Worm (Caenorhabditis elegans) whole organism, midembryonic: ENCODE data around the gene epic-2.

ENCODE experiments used
- T22C8.4 ChIP-seq: fragments of 200-800 bp; sonication (Bioruptor generic); IDR thresholded peaks from 2 replicates; pipeline ENCODE4 v1.3.6; 2022; ENCODE audit warnings: missing genetic modification characterization, missing compliant biosample characterization
- cog-1 ChIP-seq: sonication (generic microtip); optimal IDR thresholded peaks from 2 replicates; lab custom pipeline; 2016; ENCODE audit warnings: missing genetic modification characterization, missing compliant biosample characterization
- flt-1 ChIP-seq: fragments of 200-800 bp; sonication (Bioruptor generic); IDR thresholded peaks from 2 replicates; pipeline ENCODE4 v1.3.6; 2022; ENCODE audit warnings: missing genetic modification characterization, missing compliant biosample characterization
- klf-2 ChIP-seq: fragments of 200-800 bp; sonication (Bioruptor generic); conservative IDR thresholded peaks from 2 replicates; pipeline ENCODE4 v1.3.6; 2022; ENCODE audit warnings: missing genetic modification reagents, missing genetic modification characterization, missing compliant biosample characterization
- med-1 ChIP-seq: sonication (generic microtip); optimal IDR thresholded peaks from 2 replicates; lab custom pipeline; 2017; ENCODE audit warnings: missing genetic modification characterization, mild to moderate bottlenecking, missing compliant biosample characterization, antibody characterized with exemption, missing genetic modification reagents; ENCODE audit not compliant: insufficient read depth
- ref-1 ChIP-seq: fragments of 200-800 bp; sonication (Bioruptor generic); conservative IDR thresholded peaks from 2 replicates; pipeline ENCODE4 v1.3.6; 2022; ENCODE audit warnings: missing genetic modification reagents, missing genetic modification characterization, missing compliant biosample characterization
- tab-1 ChIP-seq: fragments of 200-800 bp; sonication (Bioruptor generic); IDR thresholded peaks from 2 replicates; pipeline ENCODE4 v1.3.6; 2022; ENCODE audit warnings: missing genetic modification characterization, missing compliant biosample characterization
- ztf-23 ChIP-seq: fragments of 200-800 bp; sonication (Bioruptor generic); IDR thresholded peaks from 2 replicates; pipeline ENCODE4 v1.3.6; 2022; ENCODE audit warnings: missing genetic modification reagents, missing genetic modification characterization, missing compliant biosample characterization
- ztf-29 ChIP-seq: fragments of 200-800 bp; sonication (Bioruptor generic); IDR thresholded peaks from 2 replicates; pipeline ENCODE4 v1.3.6; 2022; ENCODE audit warnings: missing genetic modification reagents, missing genetic modification characterization, missing compliant biosample characterization

epic-2 gene

ce11 chrIV:1753481-1753880 lies 32.9 kb downstream of the epic-2 start, which contains the start of gene Y41D4A.3:
TSS of gene Y41D4A.3 (plus strand) at chrIV:1753781.
- TF ChIP-seq klf-2 (GFP tag; lab: Robert Waterston, UW), result no peak
- no peak for TF ChIP-seq flt-1
- TF ChIP-seq tab-1, result no peak
- no peak for TF ChIP-seq ztf-29 (GFP tag; lab: Robert Waterston, UW)
- no peak for TF ChIP-seq T22C8.4 (GFP tag; lab: Robert Waterston, UW)
- TF ChIP-seq cog-1 (tag; lab: Kevin White, UChicago), result no peak
- no peak for TF ChIP-seq ref-1
- TF ChIP-seq ztf-23 (GFP tag; lab: Robert Waterston, UW), result no peak
- no peak for TF ChIP-seq med-1

- TF ChIP-seq ztf-23 (GFP tag; lab: Robert Waterston, UW), result no peak
- TF ChIP-seq tab-1, result no peak
- TF ChIP-seq cog-1 (tag; lab: Kevin White, UChicago), result no peak
- no peak for TF ChIP-seq ztf-29 (GFP tag; lab: Robert Waterston, UW)
- TF ChIP-seq klf-2 (GFP tag; lab: Robert Waterston, UW), result no peak
- no peak for TF ChIP-seq ref-1
- TF ChIP-seq flt-1, result no peak
- no peak for TF ChIP-seq med-1
- TF ChIP-seq T22C8.4 (GFP tag; lab: Robert Waterston, UW), result no peak
Measured at ce11 chrIV:1758595-1758994, 38.0 kb downstream of the epic-2 start.

- TF ChIP-seq ref-1 (no peak), med-1 (no peak), klf-2 (GFP tag; lab: Robert Waterston, UW) (no peak), ztf-23 (GFP tag; lab: Robert Waterston, UW) (no peak), tab-1 (no peak)
Measured at ce11 chrIV:1761553-1761952, 41.0 kb downstream of the epic-2 start, which contains the start of gene Y41D4A.7. TSS of gene Y41D4A.7 (minus strand) at chrIV:1761570.

ce11 chrIV:1763452-1763851 lies 42.9 kb downstream of the epic-2 start:
- no peak for TF ChIP-seq ref-1
- TF ChIP-seq klf-2 (GFP tag; lab: Robert Waterston, UW), result no peak
- no peak for TF ChIP-seq flt-1
- TF ChIP-seq med-1, result no peak
- TF ChIP-seq ztf-29 (GFP tag; lab: Robert Waterston, UW), result no peak
- no peak for TF ChIP-seq ztf-23 (GFP tag; lab: Robert Waterston, UW)
- no peak for TF ChIP-seq tab-1
- TF ChIP-seq T22C8.4 (GFP tag; lab: Robert Waterston, UW), result no peak

- TF ChIP-seq T22C8.4 (GFP tag; lab: Robert Waterston, UW), result no peak
- TF ChIP-seq ref-1, result no peak
- no peak for TF ChIP-seq ztf-29 (GFP tag; lab: Robert Waterston, UW)
- TF ChIP-seq klf-2 (GFP tag; lab: Robert Waterston, UW), result no peak
- no peak for TF ChIP-seq ztf-23 (GFP tag; lab: Robert Waterston, UW)
- no peak for TF ChIP-seq tab-1
- no peak for TF ChIP-seq med-1
- TF ChIP-seq flt-1, result no peak
- no peak for TF ChIP-seq cog-1 (tag; lab: Kevin White, UChicago)
Measured at ce11 chrIV:1765954-1766353, 45.4 kb downstream of the epic-2 start.

ce11 chrIV:1768288-1768687 lies 47.7 kb downstream of the epic-2 start, which contains the start of gene col-108:
TSS of gene col-108 (plus strand) at chrIV:1768588.
- TF ChIP-seq med-1 (no peak), klf-2 (GFP tag; lab: Robert Waterston, UW) (no peak), flt-1 (no peak), cog-1 (tag; lab: Kevin White, UChicago) (no peak), tab-1 (no peak), ztf-29 (GFP tag; lab: Robert Waterston, UW) (no peak), T22C8.4 (GFP tag; lab: Robert Waterston, UW) (no peak)

- TF ChIP-seq tab-1 (0 out of 2 replicates have a peak, but pooled peaks have one; percentile 34), ztf-23 (GFP tag; lab: Robert Waterston, UW) (0 out of 2 replicates have a peak, but pooled peaks have one; percentile 28), ref-1 (no peak), T22C8.4 (GFP tag; lab: Robert Waterston, UW) (no peak), ztf-29 (GFP tag; lab: Robert Waterston, UW) (no peak), flt-1 (no peak), cog-1 (tag; lab: Kevin White, UChicago) (no peak), klf-2 (GFP tag; lab: Robert Waterston, UW) (no peak), med-1 (no peak)
Measured at ce11 chrIV:1769074-1769473, 48.5 kb downstream of the epic-2 start.

- TF ChIP-seq med-1, result no peak
- no peak for TF ChIP-seq flt-1
- TF ChIP-seq cog-1 (tag; lab: Kevin White, UChicago), result no peak
- TF ChIP-seq ztf-23 (GFP tag; lab: Robert Waterston, UW), result no peak
- no peak for TF ChIP-seq tab-1
- TF ChIP-seq ztf-29 (GFP tag; lab: Robert Waterston, UW), result no peak
- TF ChIP-seq T22C8.4 (GFP tag; lab: Robert Waterston, UW), result no peak
- TF ChIP-seq klf-2 (GFP tag; lab: Robert Waterston, UW), result no peak
- no peak for TF ChIP-seq ref-1
Measured at ce11 chrIV:1771843-1772242, 51.3 kb downstream of the epic-2 start, which contains the start of gene Y41D4A.1. TSS of gene Y41D4A.1 (plus strand) at chrIV:1772143.
